Worm (Caenorhabditis elegans) whole organism, L4/young adult: ENCODE data around the gene Y44A6C.2.

Source experiments
- W03F9.2 ChIP-seq: fragments of 150-350 bp; optimal IDR thresholded peaks from 2 replicates; lab custom pipeline; 2014; ENCODE audit warnings: missing biosample characterization, missing genetic modification characterization
- him-1 ChIP-seq: sonication (generic microtip); optimal IDR thresholded peaks from 2 replicates; lab custom pipeline; 2016; ENCODE audit warnings: missing genotype, missing genetic modification reagents, missing genetic modification characterization, missing compliant biosample characterization

ce11 chrV:20680189-20680588 is 41.8 kb upstream of the Y44A6C.2 start:
- TF ChIP-seq him-1 (tag; lab: Kevin White, UChicago) (no peak), W03F9.2 (tag; lab: Kevin White, UChicago) (no peak)
